Worm (Caenorhabditis elegans): ENCODE measurements around the gene gtbp-1.

DNA sequence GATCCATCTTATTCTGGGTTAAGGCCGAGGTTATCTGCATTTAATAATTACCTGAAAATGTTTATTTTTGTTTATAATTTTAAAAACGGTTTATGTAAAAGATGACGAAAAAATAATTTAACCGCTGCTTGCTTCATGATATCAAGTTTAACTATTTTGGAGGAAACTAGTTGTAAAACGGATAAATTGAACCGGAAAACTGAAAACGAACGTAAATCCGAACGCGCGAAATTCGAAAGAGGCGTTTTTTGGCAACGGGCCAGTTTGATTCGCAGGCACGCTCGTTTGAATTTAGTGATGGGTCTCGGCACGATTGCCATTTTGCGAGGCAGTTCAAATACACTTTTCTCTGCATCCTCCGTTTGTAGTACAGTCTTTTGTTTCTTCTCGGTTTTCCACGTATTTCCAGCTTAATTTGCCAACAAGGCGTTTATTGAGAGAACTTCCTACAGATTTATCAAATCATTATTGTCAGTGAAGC, at the start of gene gtbp-1, which contains the start of gene K08F4.3:
- TF ChIP-seq lsy-2 (tag; optimal IDR thresholded peaks at IDR 0.05) (peak; percentile 79 to 95), vab-15 (tag; optimal IDR thresholded peaks at IDR 0.05) (peak; percentile 23), ceh-82 (tag; optimal IDR thresholded peaks at IDR 0.05) (peak in 1 of 3 experiments; percentile 71), pqm-1 (tag; optimal IDR thresholded peaks at IDR 0.05) (peak; percentile 47), C16A3.4 (tag; optimal IDR thresholded peaks at IDR 0.05) (peak; percentile 75)

All from whole organism, L1 larva.